Worm (Caenorhabditis elegans): ENCODE results near the gene Y39G8B.13.

Gene Y39G8B.13

ce11 chrII:13976161-13976560 is 6.7 kb downstream of the Y39G8B.13 start, which contains the start of gene Y39G8B.2 (continued):
- TF ChIP-seq ceh-32 (tag; optimal IDR thresholded peaks at IDR 0.05; ENCODE audit: poor library complexity) (no peak), ces-1 (GFP tag; optimal IDR thresholded peaks at IDR 0.05) (no peak), daf-8 (GFP tag; IDR thresholded peaks at IDR 0.05) (no peak), mep-1 (tag; optimal IDR thresholded peaks at IDR 0.05) (peak; percentile 90), nhr-10 (tag; optimal IDR thresholded peaks at IDR 0.05) (no peak), ceh-28 (tag; optimal IDR thresholded peaks at IDR 0.05) (no peak), nhr-237 (tag; optimal IDR thresholded peaks at IDR 0.05) (no peak), pqm-1 (tag; optimal IDR thresholded peaks at IDR 0.05) (no peak), gei-8 (GFP tag; optimal IDR thresholded peaks at IDR 0.05) (no peak), R02D3.7 (tag; optimal IDR thresholded peaks at IDR 0.05) (no peak), dve-1 (tag; optimal IDR thresholded peaks at IDR 0.05; ENCODE audit: insufficient read depth) (peak; percentile 89), nhr-102 (tag; optimal IDR thresholded peaks at IDR 0.05) (no peak), ctbp-1 (GFP tag; IDR thresholded peaks at IDR 0.05) (no peak; the same call in 1 of the 2 replicates), Y48G9A.11 (GFP tag; IDR thresholded peaks at IDR 0.05) (no peak), attf-4 (tag; optimal IDR thresholded peaks at IDR 0.05) (no peak), php-3 (GFP tag; IDR thresholded peaks at IDR 0.05) (no peak), saeg-2 (GFP tag; IDR thresholded peaks at IDR 0.05) (no peak), ZK337.2 (GFP tag; IDR thresholded peaks at IDR 0.05) (no peak), nhr-77 (tag; optimal IDR thresholded peaks at IDR 0.05) (peak; percentile 98), daf-12 (tag; optimal IDR thresholded peaks at IDR 0.05) (no peak), zag-1 (tag; optimal IDR thresholded peaks at IDR 0.05) (no peak), tra-1 (GFP tag; IDR thresholded peaks at IDR 0.05) (peak; percentile 75; the same call in 1 of the 2 replicates), nhr-11 (tag; optimal IDR thresholded peaks at IDR 0.05) (peak; percentile 72), snpc-1.2 (GFP tag; IDR thresholded peaks at IDR 0.05) (peak; percentile 51; the same call in 1 of the 2 replicates), ztf-7 (tag; optimal IDR thresholded peaks at IDR 0.05) (no peak), pha-4 (GFP tag; IDR thresholded peaks at IDR 0.05) (no peak), pha-4 (tag; optimal IDR thresholded peaks at IDR 0.05) (peak; percentile 4), nhr-41 (GFP tag; IDR thresholded peaks at IDR 0.05) (no peak), nhr-48 (tag; optimal IDR thresholded peaks at IDR 0.05) (no peak), Y75B8A.6 (GFP tag; IDR thresholded peaks at IDR 0.05) (no peak), dmd-9 (GFP tag; IDR thresholded peaks at IDR 0.05) (no peak; the same call in 1 of the 2 replicates), cey-2 (tag; optimal IDR thresholded peaks at IDR 0.05; ENCODE audit: borderline replicate concordance, insufficient read depth) (no peak), lim-7 (GFP tag; IDR thresholded peaks at IDR 0.05) (no peak), sdz-12 (GFP tag; optimal IDR thresholded peaks at IDR 0.05) (no peak), daf-19 (GFP tag; conservative IDR thresholded peaks at IDR 0.05) (no peak), hmg-1.1 (GFP tag; IDR thresholded peaks at IDR 0.05) (peak; percentile 92), D1046.2 (GFP tag; IDR thresholded peaks at IDR 0.05) (0 out of 2 replicates have a peak, but pooled peaks have one; percentile 40), set-16 (GFP tag; IDR thresholded peaks at IDR 0.05) (no peak), unc-130 (GFP tag; optimal IDR thresholded peaks at IDR 0.05) (no peak), nhr-28 (tag; optimal IDR thresholded peaks at IDR 0.05) (peak; percentile 70), aly-2 (tag; optimal IDR thresholded peaks at IDR 0.05) (no peak), ceh-20 (GFP tag; IDR thresholded peaks at IDR 0.05) (peak; percentile 73; the same call in 1 of the 2 replicates), spr-1 (tag; optimal IDR thresholded peaks at IDR 0.05) (no peak), duxl-1 (tag; optimal IDR thresholded peaks at IDR 0.05; ENCODE audit: poor library complexity) (no peak), hif-1 (tag; optimal IDR thresholded peaks at IDR 0.05) (peak in 1 of 2 experiments; percentile 73), vab-7 (GFP tag; IDR thresholded peaks at IDR 0.05) (no peak), fkh-10 (GFP tag; optimal IDR thresholded peaks at IDR 0.05) (peak; percentile 59), nhr-6 (tag; optimal IDR thresholded peaks at IDR 0.05) (peak; percentile 74), daf-16 (GFP tag; optimal IDR thresholded peaks at IDR 0.05) (no peak), daf-16 (tag; optimal IDR thresholded peaks at IDR 0.05) (peak; percentile 71), lin-39 (tag; optimal IDR thresholded peaks at IDR 0.05) (no peak), nhr-111 (GFP tag; optimal IDR thresholded peaks at IDR 0.05) (no peak)
